Worm (Caenorhabditis elegans) whole organism, mixed stage, embryonic: ENCODE data around the gene ZK617.26.

Source experiments
- M03D4.4 ChIP-seq: sonication (generic microtip); optimal IDR thresholded peaks from 2 replicates; lab custom pipeline; 2017; ENCODE audit warnings: mild to moderate bottlenecking, missing genetic modification characterization, missing compliant biosample characterization
- bed-3 ChIP-seq: fragments of 200-800 bp; sonication (Bioruptor generic); optimal IDR thresholded peaks from 3 replicates; lab custom pipeline; 2018; ENCODE audit warnings: mild to moderate bottlenecking, missing genetic modification characterization, moderate library complexity, missing compliant biosample characterization
- blmp-1 ChIP-seq: fragments of 150-350 bp; optimal IDR thresholded peaks from 2 replicates; lab custom pipeline; 2014; ENCODE audit warnings: missing biosample characterization, missing genetic modification characterization
- ceh-39 ChIP-seq: fragments of 150-350 bp; optimal IDR thresholded peaks from 2 replicates; lab custom pipeline; 2014; ENCODE audit warnings: missing biosample characterization, missing genetic modification characterization
- ceh-43 ChIP-seq: fragments of 200-800 bp; sonication (Bioruptor generic); optimal IDR thresholded peaks from 2 replicates; lab custom pipeline; 2018; ENCODE audit warnings: mild to moderate bottlenecking, missing genetic modification characterization, moderate library complexity, missing compliant biosample characterization
- ceh-83 ChIP-seq: fragments of 200-800 bp; sonication (Bioruptor generic); optimal IDR thresholded peaks from 2 replicates; lab custom pipeline; 2018; ENCODE audit warnings: mild to moderate bottlenecking, missing genetic modification characterization, missing compliant biosample characterization
- ces-1 ChIP-seq: fragments of 150-350 bp; optimal IDR thresholded peaks from 2 replicates; lab custom pipeline; 2014; ENCODE audit warnings: missing biosample characterization, missing genetic modification reagents, missing genetic modification characterization
- drap-1 ChIP-seq: fragments of 200-800 bp; sonication (Bioruptor generic); optimal IDR thresholded peaks from 3 replicates; lab custom pipeline; 2018; ENCODE audit warnings: mild to moderate bottlenecking, missing genetic modification characterization, missing compliant biosample characterization
- elt-1 ChIP-seq: sonication (generic microtip); optimal IDR thresholded peaks from 2 replicates; lab custom pipeline; 2017; ENCODE audit warnings: missing genetic modification characterization, mild to moderate bottlenecking, missing compliant biosample characterization, antibody characterized with exemption, moderate library complexity, borderline replicate concordance; ENCODE audit not compliant: insufficient read depth
- elt-3 ChIP-seq: fragments of 150-350 bp; optimal IDR thresholded peaks from 2 replicates; lab custom pipeline; 2014; ENCODE audit warnings: missing biosample characterization, missing genetic modification characterization
- flh-1 ChIP-seq: fragments of 200-800 bp; sonication (Bioruptor generic); optimal IDR thresholded peaks from 2 replicates; lab custom pipeline; 2018; ENCODE audit warnings: mild to moderate bottlenecking, missing genetic modification characterization, moderate library complexity, missing compliant biosample characterization
- hlh-1 ChIP-seq: fragments of 150-350 bp; optimal IDR thresholded peaks from 2 replicates; lab custom pipeline; 2014; ENCODE audit warnings: missing biosample characterization, missing genetic modification reagents, missing genetic modification characterization
- lin-13 ChIP-seq: fragments of 150-350 bp; optimal IDR thresholded peaks from 2 replicates; lab custom pipeline; 2014; ENCODE audit warnings: missing biosample characterization, missing genetic modification characterization
- lin-32 ChIP-seq: fragments of 200-800 bp; sonication (Bioruptor generic); optimal IDR thresholded peaks from 2 replicates; lab custom pipeline; 2018; ENCODE audit warnings: mild to moderate bottlenecking, missing genetic modification characterization, missing compliant biosample characterization
- lsy-2 ChIP-seq: fragments of 150-350 bp; optimal IDR thresholded peaks from 2 replicates; lab custom pipeline; 2014; ENCODE audit warnings: missing biosample characterization, missing genetic modification characterization
- mab-5 ChIP-seq: fragments of 150-350 bp; optimal IDR thresholded peaks from 2 replicates; lab custom pipeline; 2014; ENCODE audit warnings: missing biosample characterization, missing genetic modification characterization
- mep-1 ChIP-seq: fragments of 150-350 bp; optimal IDR thresholded peaks from 2 replicates; lab custom pipeline; 2017; ENCODE audit warnings: missing biosample characterization, missing genetic modification reagents, missing genetic modification characterization, inconsistent platforms
- mls-2 ChIP-seq: sonication (generic microtip); optimal IDR thresholded peaks from 2 replicates; lab custom pipeline; 2016; ENCODE audit warnings: mild to moderate bottlenecking, missing genetic modification characterization, moderate library complexity, missing compliant biosample characterization
- nhr-12 ChIP-seq: fragments of 150-350 bp; optimal IDR thresholded peaks from 2 replicates; lab custom pipeline; 2014; ENCODE audit warnings: missing biosample characterization, missing genetic modification characterization
- nhr-2 ChIP-seq: fragments of 150-350 bp; optimal IDR thresholded peaks from 2 replicates; lab custom pipeline; 2014; ENCODE audit warnings: missing biosample characterization, missing genetic modification characterization
- nhr-237 ChIP-seq: fragments of 150-350 bp; optimal IDR thresholded peaks from 2 replicates; lab custom pipeline; 2014; ENCODE audit warnings: missing biosample characterization, missing genetic modification characterization
- nhr-28 ChIP-seq: fragments of 150-350 bp; optimal IDR thresholded peaks from 2 replicates; lab custom pipeline; 2014; ENCODE audit warnings: missing biosample characterization, missing genetic modification characterization
- pha-4 ChIP-seq: fragments of 150-350 bp; optimal IDR thresholded peaks from 2 replicates; lab custom pipeline; 2018; ENCODE audit warnings: missing biosample characterization, missing genetic modification reagents, missing genetic modification characterization
- snpc-4 ChIP-seq: fragments of 150-350 bp; optimal IDR thresholded peaks from 2 replicates; lab custom pipeline; 2014; ENCODE audit warnings: missing biosample characterization, missing genetic modification characterization
- sptf-1 ChIP-seq: sonication (generic microtip); optimal IDR thresholded peaks from 2 replicates; lab custom pipeline; 2017; ENCODE audit warnings: mild to moderate bottlenecking, missing genetic modification characterization, moderate library complexity, missing compliant biosample characterization
- tbx-8 ChIP-seq: fragments of 200-800 bp; sonication (Bioruptor generic); optimal IDR thresholded peaks from 2 replicates; lab custom pipeline; 2018; ENCODE audit warnings: mild to moderate bottlenecking, missing genetic modification characterization, moderate library complexity, missing compliant biosample characterization
- unc-120 ChIP-seq: sonication (generic microtip); optimal IDR thresholded peaks from 2 replicates; lab custom pipeline; 2017; ENCODE audit warnings: missing genetic modification characterization, missing compliant biosample characterization; ENCODE audit not compliant: poor library complexity, severe bottlenecking
- unc-39 ChIP-seq: fragments of 150-350 bp; optimal IDR thresholded peaks from 2 replicates; lab custom pipeline; 2014; ENCODE audit warnings: missing biosample characterization, missing genetic modification characterization
- unc-62 ChIP-seq: fragments of 150-350 bp; optimal IDR thresholded peaks from 2 replicates; lab custom pipeline; 2014; ENCODE audit warnings: missing biosample characterization, missing genetic modification reagents, missing genetic modification characterization
- zip-8 ChIP-seq: fragments of 150-350 bp; optimal IDR thresholded peaks from 2 replicates; lab custom pipeline; 2014; ENCODE audit warnings: missing biosample characterization, missing genetic modification characterization
- ztf-11 ChIP-seq: fragments of 150-350 bp; optimal IDR thresholded peaks from 2 replicates; lab custom pipeline; 2014; ENCODE audit warnings: missing biosample characterization, missing genetic modification characterization

The ZK617.26 gene

ce11 chrIV:12010859-12011258 lies at the start of gene ZK617.26, which contains the start of gene unc-22:
ZK617.26 (minus strand) TSS chrIV:12010959.
unc-22 (minus strand) TSS chrIV:12011007.
- no peak for TF ChIP-seq lin-32 (GFP tag; lab: Kevin White, UChicago)

ce11 chrIV:12057508-12057907 lies 46.7 kb upstream of the ZK617.26 start, which contains the start of gene K08E4.3:
K08E4.3 (plus strand) TSS chrIV:12057742.
- no peak for TF ChIP-seq unc-39
- no peak for TF ChIP-seq ztf-11
- no peak for TF ChIP-seq elt-3 (tag; lab: Kevin White, UChicago)
- TF ChIP-seq mls-2 (tag; lab: Kevin White, UChicago) = no peak
- TF ChIP-seq flh-1 (GFP tag; lab: Kevin White, UChicago) = no peak
- no peak for TF ChIP-seq lsy-2 (tag; lab: Kevin White, UChicago)
- no peak for TF ChIP-seq ceh-39 (tag; lab: Kevin White, UChicago)
- TF ChIP-seq unc-62 = peak; percentile 77
- TF ChIP-seq mab-5 = no peak
- no peak for TF ChIP-seq ces-1 (GFP tag; lab: Kevin White, UChicago)
- TF ChIP-seq nhr-2 (tag; lab: Kevin White, UChicago) = no peak
- TF ChIP-seq pha-4 (tag; lab: Kevin White, UChicago) = no peak
- TF ChIP-seq hlh-1 (tag; lab: Kevin White, UChicago) = peak; percentile 30
- TF ChIP-seq unc-120 (tag; lab: Kevin White, UChicago) = peak; percentile 18
- no peak for TF ChIP-seq ceh-83 (GFP tag; lab: Kevin White, UChicago)

ce11 chrIV:12056603-12057002 lies 45.8 kb upstream of the ZK617.26 start, which contains the start of gene K08E4.2:
K08E4.2 (minus strand) TSS chrIV:12056656.
- TF ChIP-seq mls-2 (tag; lab: Kevin White, UChicago) (no peak), zip-8 (tag; lab: Kevin White, UChicago) (no peak), mab-5 (no peak), elt-1 (no peak), M03D4.4 (no peak), nhr-28 (no peak), tbx-8 (GFP tag; lab: Kevin White, UChicago) (no peak), pha-4 (tag; lab: Kevin White, UChicago) (no peak), ceh-43 (no peak), hlh-1 (tag; lab: Kevin White, UChicago) (no peak), drap-1 (GFP tag; lab: Kevin White, UChicago) (no peak), mep-1 (tag; lab: Kevin White, UChicago) (no peak), unc-39 (no peak), ceh-39 (tag; lab: Kevin White, UChicago) (no peak), sptf-1 (tag; lab: Kevin White, UChicago) (no peak), nhr-237 (tag; lab: Kevin White, UChicago) (no peak), ces-1 (GFP tag; lab: Kevin White, UChicago) (no peak), blmp-1 (tag; lab: Kevin White, UChicago) (no peak), elt-3 (tag; lab: Kevin White, UChicago) (no peak), unc-62 (no peak)
- TF ChIP-seq, all 35 proteins: peak for 0

- no peak for TF ChIP-seq M03D4.4
- TF ChIP-seq snpc-4 (tag; lab: Kevin White, UChicago) = no peak
- TF ChIP-seq ceh-39 (tag; lab: Kevin White, UChicago) = no peak
Measured at ce11 chrIV:12052461-12052860, 41.7 kb upstream of the ZK617.26 start.

DNA sequence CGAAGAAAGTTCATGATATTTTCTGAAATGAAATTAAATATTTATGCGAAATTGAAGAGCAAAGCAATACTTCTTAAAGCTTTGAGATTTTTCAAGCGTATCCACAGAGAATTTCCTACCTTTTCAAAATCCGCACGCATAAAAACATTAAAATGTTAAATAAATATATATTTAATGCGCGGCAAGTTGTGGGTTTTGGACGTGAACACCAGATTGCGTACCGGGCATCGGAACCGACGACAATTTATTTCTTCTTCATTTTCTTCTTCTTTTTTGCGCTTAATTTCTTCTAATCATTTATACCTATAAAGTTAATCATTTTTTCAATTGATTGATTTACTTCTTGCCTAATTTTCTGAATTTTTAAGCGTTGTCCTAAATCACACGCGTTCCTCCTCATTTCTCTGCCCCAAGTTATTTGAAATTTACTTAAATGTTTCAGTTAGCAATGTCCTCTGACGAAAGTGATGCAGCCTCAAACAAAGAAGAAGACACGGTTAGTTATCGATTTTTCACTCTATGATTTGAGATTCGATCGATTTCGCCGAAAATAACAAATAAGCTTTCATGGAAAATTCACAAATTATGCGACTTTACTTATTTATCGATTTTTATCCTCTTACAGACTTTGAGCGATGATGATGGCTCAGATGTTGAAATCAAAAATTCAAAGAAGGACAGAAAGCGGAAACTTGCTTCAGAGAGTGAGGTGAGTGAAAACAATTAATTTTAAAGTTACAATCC lies 40.5 kb upstream of the ZK617.26 start, which contains the start of the genes bre-5 and spt-5:
TSS of gene bre-5 (minus strand) at position 167 of the 744 bp plus-strand sequence.
TSS of gene spt-5 (plus strand) at position 443 of the 744 bp plus-strand sequence.
- TF ChIP-seq nhr-12 (no peak), lin-13 (tag; lab: Kevin White, UChicago) (no peak), lsy-2 (tag; lab: Kevin White, UChicago) (peak; percentile 44), blmp-1 (tag; lab: Kevin White, UChicago) (no peak), pha-4 (tag; lab: Kevin White, UChicago) (no peak), ceh-83 (GFP tag; lab: Kevin White, UChicago) (no peak), bed-3 (GFP tag; lab: Kevin White, UChicago) (no peak), snpc-4 (tag; lab: Kevin White, UChicago) (no peak), unc-120 (tag; lab: Kevin White, UChicago) (no peak), M03D4.4 (peak; percentile 6), hlh-1 (tag; lab: Kevin White, UChicago) (no peak)
